ENCODE assay signal across 2 worm cellular contexts in genomic region chrX:8955808-8956207, ce11.
TF ChIP-seq lines count a peak whose summit lies in the region.

No protein-coding gene starts in this region.

TF ChIP-seq in whole organism, L4 larva, 104 proteins besides CTCF, POLR2A, EP300 and RAD21:
- TF ChIP-seq attf-4 (tag; optimal IDR thresholded peaks at IDR 0.05; lab: Kevin White, UChicago) (no peak), dmd-6 (GFP tag; IDR thresholded peaks at IDR 0.05; lab: Robert Waterston, UW) (peak; percentile 19; the same call in 1 of the 2 replicates), lin-15B (tag; optimal IDR thresholded peaks at IDR 0.05; lab: Kevin White, UChicago) (no peak), mxl-3 (GFP tag; optimal IDR thresholded peaks at IDR 0.05; lab: Kevin White, UChicago) (no peak), zfp-3 (GFP tag; conservative IDR thresholded peaks at IDR 0.05; lab: Robert Waterston, UW) (no peak), lin-13 (GFP tag; optimal IDR thresholded peaks at IDR 0.05; lab: Kevin White, UChicago) (no peak), lim-7 (GFP tag; IDR thresholded peaks at IDR 0.05; lab: Robert Waterston, UW) (0 out of 2 replicates have a peak, but pooled peaks have one; percentile 35), pha-4 (GFP tag; IDR thresholded peaks at IDR 0.05; lab: Robert Waterston, UW) (peak; percentile 26; the same call in 1 of the 2 replicates), pha-4 (tag; optimal IDR thresholded peaks at IDR 0.05; lab: Kevin White, UChicago) (no peak), ctbp-1 (GFP tag; IDR thresholded peaks at IDR 0.05; lab: Robert Waterston, UW) (0 out of 2 replicates have a peak, but pooled peaks have one; percentile 32)
TF ChIP-seq in whole organism, L4 larva: peak in this region for 4.

TF ChIP-seq in whole organism, young adult, 124 proteins besides CTCF, POLR2A, EP300 and RAD21:
- no peak for TF ChIP-seq lir-1 (GFP tag; conservative IDR thresholded peaks at IDR 0.05; lab: Robert Waterston, UW)
- TF ChIP-seq snpc-1.1 (tag; optimal IDR thresholded peaks at IDR 0.05; lab: Kevin White, UChicago; ENCODE audit: insufficient read depth): no peak
- TF ChIP-seq F52B5.7 (tag; optimal IDR thresholded peaks at IDR 0.05; lab: Kevin White, UChicago): no peak
- no peak for TF ChIP-seq hrde-1 (tag; optimal IDR thresholded peaks at IDR 0.05; lab: Kevin White, UChicago; ENCODE audit: borderline replicate concordance)
- no peak for TF ChIP-seq pbrm-1 (GFP tag; IDR thresholded peaks at IDR 0.05; lab: Robert Waterston, UW)
- no peak for TF ChIP-seq Y67H2A.10 (GFP tag; conservative IDR thresholded peaks at IDR 0.05; lab: Robert Waterston, UW)
- no peak for TF ChIP-seq F57A8.1 (GFP tag; optimal IDR thresholded peaks at IDR 0.05; lab: Kevin White, UChicago)
- TF ChIP-seq nfya-1 (tag; optimal IDR thresholded peaks at IDR 0.05; lab: Kevin White, UChicago; ENCODE audit: borderline replicate concordance, insufficient read depth): no peak
- TF ChIP-seq attf-3 (GFP tag; conservative IDR thresholded peaks at IDR 0.05; lab: Robert Waterston, UW): no peak
- TF ChIP-seq F10E7.11 (tag; optimal IDR thresholded peaks at IDR 0.05; lab: Kevin White, UChicago): no peak
- peak in 1 of 2 experiments; percentile 36 for TF ChIP-seq rec-8 (tag; optimal IDR thresholded peaks at IDR 0.05; lab: Kevin White, UChicago)
- no peak for TF ChIP-seq nhr-120 (GFP tag; IDR thresholded peaks at IDR 0.05; lab: Robert Waterston, UW)
- no peak for TF ChIP-seq nhr-179 (tag; optimal IDR thresholded peaks at IDR 0.05; lab: Kevin White, UChicago)
- TF ChIP-seq tbp1 (GFP tag; optimal IDR thresholded peaks at IDR 0.05; lab: Kevin White, UChicago): peak; percentile 84
- peak; percentile 9 for TF ChIP-seq mes-4 (tag; optimal IDR thresholded peaks at IDR 0.05; lab: Kevin White, UChicago)
- TF ChIP-seq ZK185.1 (tag; optimal IDR thresholded peaks at IDR 0.05; lab: Kevin White, UChicago; ENCODE audit: poor library complexity, severe bottlenecking): no peak
- no peak for TF ChIP-seq ets-4 (GFP tag; optimal IDR thresholded peaks at IDR 0.05; lab: Kevin White, UChicago)
- no peak for TF ChIP-seq mcd-1 (GFP tag; IDR thresholded peaks at IDR 0.05; lab: Robert Waterston, UW)
- TF ChIP-seq snpc-1.3 (tag; optimal IDR thresholded peaks at IDR 0.05; lab: Kevin White, UChicago; ENCODE audit: insufficient read depth): no peak
- TF ChIP-seq ccch-3 (GFP tag; optimal IDR thresholded peaks at IDR 0.05; lab: Kevin White, UChicago): no peak
- no peak for TF ChIP-seq F37B4.10 (GFP tag; IDR thresholded peaks at IDR 0.05; lab: Robert Waterston, UW)
- TF ChIP-seq ztf-18 (tag; optimal IDR thresholded peaks at IDR 0.05; lab: Kevin White, UChicago): peak; percentile 29
- TF ChIP-seq die-1 (tag; optimal IDR thresholded peaks at IDR 0.05; lab: Kevin White, UChicago): peak; percentile 22
- no peak for TF ChIP-seq hmg-20 (GFP tag; IDR thresholded peaks at IDR 0.05; lab: Robert Waterston, UW)
- TF ChIP-seq rpc-1 (optimal IDR thresholded peaks at IDR 0.05; lab: Kevin White, UChicago): peak; percentile 70
- TF ChIP-seq rpc-1 (tag; optimal IDR thresholded peaks at IDR 0.05; lab: Kevin White, UChicago): peak; percentile 77
- TF ChIP-seq ceh-91 (GFP tag; IDR thresholded peaks at IDR 0.05; lab: Robert Waterston, UW): no peak
- no peak for TF ChIP-seq madf-8 (GFP tag; conservative IDR thresholded peaks at IDR 0.05; lab: Robert Waterston, UW)
- TF ChIP-seq nfya-2 (GFP tag; IDR thresholded peaks at IDR 0.05; lab: Robert Waterston, UW): no peak
- no peak for TF ChIP-seq let-607 (tag; optimal IDR thresholded peaks at IDR 0.05; lab: Kevin White, UChicago)
- no peak for TF ChIP-seq F55B11.4 (tag; optimal IDR thresholded peaks at IDR 0.05; lab: Kevin White, UChicago; ENCODE audit: borderline replicate concordance, insufficient read depth)
- TF ChIP-seq cebp-1 (GFP tag; IDR thresholded peaks at IDR 0.05; lab: Robert Waterston, UW): no peak
- TF ChIP-seq cebp-1 (tag; optimal IDR thresholded peaks at IDR 0.05; lab: Kevin White, UChicago): no peak
- no peak for TF ChIP-seq Y53G8AR.9 (GFP tag; conservative IDR thresholded peaks at IDR 0.05; lab: Robert Waterston, UW)
- TF ChIP-seq C17E4.6 (GFP tag; IDR thresholded peaks at IDR 0.05; lab: Robert Waterston, UW): no peak
- no peak for TF ChIP-seq ekl-4 (GFP tag; IDR thresholded peaks at IDR 0.05; lab: Robert Waterston, UW)
- no peak for TF ChIP-seq tbx-9 (tag; optimal IDR thresholded peaks at IDR 0.05; lab: Kevin White, UChicago; ENCODE audit: borderline replicate concordance)
- no peak for TF ChIP-seq B0035.1 (tag; optimal IDR thresholded peaks at IDR 0.05; lab: Kevin White, UChicago)
- TF ChIP-seq aptf-3 (GFP tag; IDR thresholded peaks at IDR 0.05; lab: Robert Waterston, UW): no peak
- TF ChIP-seq snpc-3.4 (tag; optimal IDR thresholded peaks at IDR 0.05; lab: Kevin White, UChicago): peak; percentile 13
- peak; percentile 65 for TF ChIP-seq B0261.1 (tag; optimal IDR thresholded peaks at IDR 0.05; lab: Kevin White, UChicago)
- TF ChIP-seq madf-3 (GFP tag; IDR thresholded peaks at IDR 0.05; lab: Robert Waterston, UW): no peak
- TF ChIP-seq ztf-26 (tag; optimal IDR thresholded peaks at IDR 0.05; lab: Kevin White, UChicago): no peak
- no peak for TF ChIP-seq bed-2 (GFP tag; IDR thresholded peaks at IDR 0.05; lab: Robert Waterston, UW)
- TF ChIP-seq zim-3 (tag; optimal IDR thresholded peaks at IDR 0.05; lab: Kevin White, UChicago): no peak
- no peak for TF ChIP-seq hsf-1 (GFP tag; IDR thresholded peaks at IDR 0.05; lab: Robert Waterston, UW)
TF ChIP-seq in whole organism, young adult: peak in this region for 8.
